Worm (Caenorhabditis elegans) whole organism, L3 larva: ENCODE measurements around the gene Y57E12AL.6.

ENCODE experiments used
- ama-1 ChIP-seq: fragments of 150-350 bp; optimal IDR thresholded peaks from 2 replicates; lab custom pipeline; 2018
- egl-27 ChIP-seq: sonication (generic microtip); optimal IDR thresholded peaks from 4 replicates; lab custom pipeline; 2017; ENCODE audit warnings: missing biosample characterization, missing genetic modification reagents, missing genetic modification characterization
- fkh-2 ChIP-seq: fragments of 150-350 bp; optimal IDR thresholded peaks from 2 replicates; lab custom pipeline; 2014; ENCODE audit warnings: missing biosample characterization, missing genetic modification reagents, missing genetic modification characterization
- jun-1 ChIP-seq: fragments of 150-350 bp; optimal IDR thresholded peaks from 2 replicates; lab custom pipeline; 2014; ENCODE audit warnings: missing biosample characterization, missing genetic modification reagents, missing genetic modification characterization
- lin-15B ChIP-seq: fragments of 150-350 bp; optimal IDR thresholded peaks from 2 replicates; lab custom pipeline; 2014; ENCODE audit warnings: missing biosample characterization, missing genetic modification characterization
- mdl-1 ChIP-seq: fragments of 150-350 bp; optimal IDR thresholded peaks from 2 replicates; lab custom pipeline; 2014; ENCODE audit warnings: missing biosample characterization, missing genetic modification characterization
- mml-1 ChIP-seq: fragments of 150-350 bp; sonication (generic microtip); optimal IDR thresholded peaks from 3 replicates; lab custom pipeline; 2014; ENCODE audit warnings: missing biosample characterization, missing genetic modification characterization
- nfya-1 ChIP-seq: sonication (generic microtip); optimal IDR thresholded peaks from 2 replicates; lab custom pipeline; 2017; ENCODE audit warnings: missing genetic modification characterization, mild to moderate bottlenecking, missing compliant biosample characterization, antibody characterized with exemption, moderate library complexity; ENCODE audit not compliant: insufficient read depth
- nhr-12 ChIP-seq: fragments of 150-350 bp; optimal IDR thresholded peaks from 2 replicates; lab custom pipeline; 2014; ENCODE audit warnings: missing biosample characterization, missing genetic modification characterization
- nhr-237 ChIP-seq: fragments of 150-350 bp; optimal IDR thresholded peaks from 2 replicates; lab custom pipeline; 2014; ENCODE audit warnings: missing biosample characterization, missing genetic modification characterization
- pha-4 ChIP-seq: fragments of 150-350 bp; optimal IDR thresholded peaks from 2 replicates; lab custom pipeline; 2014; ENCODE audit warnings: missing biosample characterization, missing genetic modification reagents, missing genetic modification characterization
- snpc-4 ChIP-seq: fragments of 150-350 bp; optimal IDR thresholded peaks from 2 replicates; lab custom pipeline; 2014; ENCODE audit warnings: missing biosample characterization, missing genetic modification characterization
- zag-1 ChIP-seq: fragments of 150-350 bp; optimal IDR thresholded peaks from 2 replicates; lab custom pipeline; 2014; ENCODE audit warnings: missing biosample characterization, missing genetic modification characterization

DNA sequence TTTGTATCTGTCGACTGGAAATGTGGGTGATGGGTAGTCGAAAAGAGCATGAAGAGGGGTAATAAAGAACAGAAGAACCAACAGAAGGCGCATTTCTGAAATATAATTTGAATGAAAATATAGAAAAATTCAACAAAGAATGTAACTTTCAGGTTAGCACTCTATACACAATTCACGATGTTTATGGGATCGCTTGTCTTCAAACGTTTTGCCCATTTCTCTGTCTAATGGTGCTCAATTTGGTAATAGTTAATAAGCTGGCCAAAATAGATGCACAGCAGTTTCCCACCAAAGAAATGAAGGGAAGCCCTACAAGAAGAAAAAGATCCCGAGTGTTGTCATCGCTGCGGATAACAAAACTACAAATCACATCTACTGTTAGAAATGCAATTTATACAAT lies 12.8 kb downstream of the Y57E12AL.6 start, which contains the start of gene F20A1.8:
- TF ChIP-seq fkh-2 (no peak), mdl-1 (tag; lab: Kevin White, UChicago) (no peak), nfya-1 (no peak), snpc-4 (no peak), nhr-12 (tag; lab: Kevin White, UChicago) (no peak), egl-27 (tag; lab: Kevin White, UChicago) (no peak), lin-15B (tag; lab: Kevin White, UChicago) (no peak), pha-4 (no peak), nhr-237 (tag; lab: Kevin White, UChicago) (no peak), ama-1 (lab: Kevin White, UChicago) (no peak), jun-1 (no peak), zag-1 (tag; lab: Kevin White, UChicago) (no peak), mml-1 (tag; lab: Kevin White, UChicago) (no peak)
